Worm (Caenorhabditis elegans) whole organism, L4/young adult: ENCODE data around the gene srx-125.

Source experiments
- W03F9.2 ChIP-seq: fragments of 150-350 bp; optimal IDR thresholded peaks from 2 replicates; lab custom pipeline; 2014; ENCODE audit warnings: missing biosample characterization, missing genetic modification characterization
- dao-5 ChIP-seq: sonication (generic microtip); optimal IDR thresholded peaks from 2 replicates; lab custom pipeline; 2016; ENCODE audit warnings: missing genotype, missing genetic modification characterization, moderate library complexity, missing compliant biosample characterization
- him-1 ChIP-seq: sonication (generic microtip); optimal IDR thresholded peaks from 2 replicates; lab custom pipeline; 2016; ENCODE audit warnings: missing genotype, missing genetic modification reagents, missing genetic modification characterization, missing compliant biosample characterization

Gene srx-125

DNA sequence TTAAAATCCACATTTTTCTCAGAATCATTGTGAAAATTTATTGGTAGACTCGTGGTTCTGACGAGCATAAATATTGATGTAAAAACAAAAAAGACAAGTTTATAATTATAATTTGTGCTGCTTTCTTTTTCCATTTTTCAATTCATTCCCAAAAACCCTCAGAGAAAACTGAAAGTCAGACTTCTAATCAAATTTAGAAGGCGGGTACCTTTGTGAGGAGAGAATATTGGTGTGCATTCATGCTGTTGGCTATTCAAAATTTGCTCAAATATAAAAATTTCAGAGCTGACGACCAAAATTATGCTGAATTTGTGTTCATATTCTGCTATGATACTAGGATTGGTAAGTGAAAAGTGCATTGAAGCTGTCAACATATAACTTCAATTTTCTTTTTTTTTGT lies at the start of gene srx-125:
TSS of gene srx-125 (plus strand) at position 301 of the 400 bp plus-strand sequence.
- no peak for TF ChIP-seq him-1
- no peak for TF ChIP-seq W03F9.2 (tag; lab: Kevin White, UChicago)
- TF ChIP-seq dao-5 (tag; lab: Kevin White, UChicago): no peak

DNA sequence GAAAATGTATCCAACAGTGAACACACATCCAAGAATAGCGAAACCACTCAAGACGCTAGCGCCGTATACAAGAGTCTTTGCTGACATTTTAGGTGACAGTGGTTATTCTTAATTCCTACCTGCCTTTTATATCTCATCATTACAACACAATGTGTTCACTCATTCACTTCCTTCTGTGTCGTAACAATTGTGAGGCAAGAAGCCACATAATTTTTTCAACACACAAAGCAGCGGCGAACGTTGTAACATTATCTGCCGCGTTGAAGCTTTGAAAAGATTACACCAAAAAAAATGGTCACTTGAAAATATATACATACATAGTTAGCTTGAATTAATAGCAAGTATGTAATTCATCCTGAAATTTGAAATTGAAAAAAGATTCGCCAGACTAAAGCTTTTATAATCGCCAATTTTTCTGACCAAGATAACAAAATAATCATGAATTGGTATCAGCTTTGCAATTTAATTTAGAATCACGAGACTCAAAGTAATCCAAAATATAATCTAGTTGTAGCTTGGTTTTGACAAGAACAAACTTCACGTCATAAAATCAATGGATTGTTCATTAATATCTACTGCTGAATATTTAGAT lies 49.1 kb upstream of the srx-125 start, which contains the start of the genes col-161 and srh-18:
TSS of gene col-161 (minus strand) at position 101 of the 592 bp plus-strand sequence.
TSS of gene srh-18 (plus strand) at position 542 of the 592 bp plus-strand sequence.
- TF ChIP-seq dao-5 (tag; lab: Kevin White, UChicago) (no peak), W03F9.2 (tag; lab: Kevin White, UChicago) (no peak), him-1 (no peak)

DNA sequence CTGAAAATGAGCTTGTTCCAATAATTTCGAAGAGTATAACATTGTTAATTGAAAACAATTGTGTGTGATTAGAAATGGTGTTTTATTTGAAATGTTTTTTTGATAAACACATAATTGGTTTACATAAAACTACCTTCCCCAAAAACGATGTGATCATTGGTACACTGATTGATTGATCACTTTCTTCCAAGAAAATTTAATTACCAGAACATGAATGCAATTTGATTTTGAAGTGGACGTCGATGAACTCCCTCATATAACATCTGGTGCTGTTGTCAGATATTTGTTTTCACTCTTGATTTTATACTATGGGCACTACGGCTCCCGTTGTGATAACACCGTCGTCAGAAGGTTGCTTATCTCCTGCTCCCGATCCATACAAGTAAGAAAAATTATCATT lies 46.4 kb upstream of the srx-125 start, which contains the start of gene srh-15:
TSS of gene srh-15 (plus strand) at position 301 of the 400 bp plus-strand sequence.
- TF ChIP-seq W03F9.2 (tag; lab: Kevin White, UChicago) (no peak), dao-5 (tag; lab: Kevin White, UChicago) (no peak), him-1 (no peak)

DNA sequence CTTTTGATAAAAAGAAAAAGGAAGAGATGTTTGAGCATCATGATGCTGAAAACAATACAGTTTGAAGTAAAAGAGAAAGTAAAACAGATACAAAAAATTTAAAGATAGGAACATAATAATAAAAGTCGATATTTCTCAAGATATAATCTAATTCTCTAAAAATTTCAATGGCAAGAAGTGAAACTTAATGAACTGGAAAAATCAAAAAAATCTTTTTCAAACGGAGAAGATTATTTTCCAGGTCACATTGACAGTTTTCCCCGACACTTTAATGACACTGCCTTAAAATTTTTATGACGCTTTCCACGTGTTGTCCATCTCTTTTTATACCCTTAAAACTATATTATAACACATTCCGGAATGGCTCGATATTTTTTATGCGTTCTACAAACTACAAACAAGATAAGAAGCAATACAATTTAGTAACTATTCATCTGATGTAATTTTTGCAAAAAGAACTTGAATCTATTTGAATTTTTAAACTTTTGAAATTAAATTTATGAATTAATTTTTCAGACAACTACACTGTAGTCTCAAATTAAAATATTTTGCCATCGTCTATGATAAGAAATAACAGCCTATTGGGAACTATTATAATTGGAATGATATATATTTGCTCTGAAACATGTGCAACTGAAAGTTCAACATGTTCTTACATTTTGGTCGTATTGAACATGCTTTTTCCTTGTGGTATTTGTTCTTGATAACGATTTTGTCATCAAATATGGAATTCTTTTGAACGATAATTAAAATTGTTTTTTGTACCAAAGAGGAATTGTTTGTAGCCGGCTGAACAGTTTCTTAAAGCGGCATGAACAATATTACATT lies 42.0 kb upstream of the srx-125 start, which contains the start of gene C50B6.7:
TSS of gene C50B6.7 (minus strand) at position 51 of the 828 bp plus-strand sequence.
- TF ChIP-seq him-1: no peak
- no peak for TF ChIP-seq W03F9.2 (tag; lab: Kevin White, UChicago)
- no peak for TF ChIP-seq dao-5 (tag; lab: Kevin White, UChicago)

DNA sequence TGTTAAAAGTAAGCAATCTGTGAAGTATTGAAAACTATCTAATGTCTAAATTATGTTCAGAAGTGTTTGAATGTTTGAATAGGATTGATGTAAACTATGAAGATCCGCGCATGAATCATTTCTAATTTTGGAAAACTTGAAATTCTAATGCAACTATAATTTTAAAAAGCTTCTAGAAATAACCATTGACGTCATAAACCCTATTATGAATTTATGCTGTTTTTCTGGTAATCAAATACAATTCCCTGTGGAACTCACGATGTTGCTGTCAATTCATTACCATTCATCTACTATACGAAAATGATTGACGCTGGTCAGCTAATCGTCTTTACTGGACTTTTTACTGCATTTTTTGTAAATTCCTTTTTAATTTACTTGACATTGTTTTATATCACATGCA lies 39.7 kb upstream of the srx-125 start, which contains the start of gene str-37:
TSS of gene str-37 (plus strand) at position 301 of the 400 bp plus-strand sequence.
- TF ChIP-seq dao-5 (tag; lab: Kevin White, UChicago) (no peak), him-1 (no peak), W03F9.2 (tag; lab: Kevin White, UChicago) (no peak)

DNA sequence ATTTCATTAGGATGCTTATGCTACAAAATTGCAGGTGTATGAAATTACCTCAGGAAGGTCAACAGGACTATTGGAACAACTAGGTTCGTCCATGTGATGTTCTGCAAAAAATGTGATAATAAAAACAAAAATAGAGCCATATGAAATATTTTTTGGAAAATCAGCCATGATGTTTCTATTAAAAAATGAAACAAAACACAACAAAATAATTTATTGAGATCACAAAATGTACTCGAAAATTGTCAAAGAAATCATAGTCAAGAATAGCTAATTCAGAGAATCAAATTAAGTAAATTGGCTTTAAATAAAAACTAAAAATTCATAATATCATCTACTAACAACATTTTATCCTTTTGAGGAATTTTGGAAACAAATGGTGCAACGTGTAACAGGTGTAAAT lies 36.2 kb upstream of the srx-125 start, which contains the start of gene nhr-129:
TSS of gene nhr-129 (minus strand) at position 101 of the 400 bp plus-strand sequence.
- TF ChIP-seq dao-5 (tag; lab: Kevin White, UChicago) (no peak), him-1 (no peak)

DNA sequence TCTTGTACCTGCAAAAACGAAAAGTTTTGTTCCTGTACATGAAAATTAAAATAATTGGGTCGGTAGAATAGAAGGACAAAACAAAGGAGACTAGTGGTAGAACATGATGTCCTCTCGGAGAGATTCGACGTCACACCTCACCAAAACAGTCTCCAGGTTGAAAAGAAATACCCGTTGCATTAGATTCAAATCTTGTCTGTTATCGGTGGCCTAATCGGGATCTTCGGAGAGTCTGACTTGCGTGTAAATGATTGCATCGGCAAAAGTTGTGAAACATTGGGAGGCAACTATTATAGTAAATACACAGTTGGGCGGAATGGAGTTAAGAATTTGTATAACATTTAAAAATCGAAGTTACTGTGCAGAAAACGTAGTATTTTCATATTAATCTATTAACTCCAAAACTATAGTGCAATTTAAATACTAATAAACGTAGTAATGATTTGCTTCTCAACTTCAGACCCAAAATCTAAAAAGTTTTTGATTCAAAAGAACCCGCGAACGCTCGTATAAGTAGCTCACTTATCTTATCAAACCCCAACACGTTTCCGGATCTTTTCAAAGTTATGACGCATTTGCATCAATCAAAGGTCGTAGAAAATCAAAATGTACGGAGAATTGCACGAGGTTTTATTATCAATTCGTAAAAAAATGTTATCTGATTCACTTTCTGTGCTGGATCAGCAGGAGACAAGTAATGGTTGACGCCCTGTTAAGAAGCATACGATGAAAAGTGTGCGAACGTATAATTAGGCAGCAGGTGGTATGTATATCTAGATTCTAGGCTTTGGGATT lies 33.5 kb upstream of the srx-125 start, which contains the start of gene nhr-168:
TSS of gene nhr-168 (minus strand) at position 486 of the 795 bp plus-strand sequence.
- TF ChIP-seq dao-5 (tag; lab: Kevin White, UChicago) (no peak), W03F9.2 (tag; lab: Kevin White, UChicago) (no peak), him-1 (no peak)

DNA sequence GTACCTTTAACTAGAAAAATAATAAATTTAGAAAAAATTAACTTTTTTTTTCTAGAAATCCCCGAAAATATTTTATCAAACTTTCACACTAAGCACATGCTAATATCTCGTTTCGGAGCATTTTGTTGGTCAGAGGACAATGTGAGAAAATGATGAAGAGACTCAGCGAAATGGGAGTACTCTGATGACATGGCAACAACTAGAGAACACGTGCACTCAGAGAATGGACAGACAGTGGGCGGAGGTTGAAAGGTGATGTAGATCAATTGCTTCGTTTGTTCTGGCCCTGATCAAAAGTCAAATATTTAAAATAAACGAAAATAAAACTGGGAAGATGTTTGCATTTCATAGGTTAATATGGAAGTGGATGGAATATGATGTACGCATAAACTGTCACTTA lies 32.7 kb upstream of the srx-125 start:
- TF ChIP-seq him-1 (no peak), dao-5 (tag; lab: Kevin White, UChicago) (no peak), W03F9.2 (tag; lab: Kevin White, UChicago) (no peak)

DNA sequence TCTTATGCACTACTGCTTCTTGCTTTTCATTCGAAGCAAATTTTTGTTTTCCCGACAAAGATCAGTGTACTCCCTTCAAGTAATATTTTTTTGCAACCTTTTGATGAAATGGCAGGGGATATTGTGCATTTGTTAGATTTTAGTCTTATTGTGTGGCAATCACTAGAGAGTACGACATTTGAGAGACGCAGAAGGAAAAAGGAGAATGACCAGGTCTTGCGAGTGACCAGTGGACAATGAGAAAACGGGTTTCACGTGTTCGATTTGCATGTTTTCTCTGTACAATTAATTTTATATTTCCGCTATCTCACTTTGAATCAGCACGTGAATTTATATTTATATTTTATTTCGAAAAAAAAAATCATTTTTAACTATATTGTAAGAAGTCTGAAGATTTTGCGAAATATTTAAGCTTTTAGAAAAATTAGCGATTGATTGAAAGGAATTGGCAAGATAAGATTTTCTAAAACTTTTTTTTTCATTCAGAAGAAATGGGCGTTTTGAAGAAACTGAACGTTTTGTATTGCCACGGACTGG lies 31.2 kb upstream of the srx-125 start, which contains the start of gene C50B6.9:
TSS of gene C50B6.9 (plus strand) at position 487 of the 537 bp plus-strand sequence.
- TF ChIP-seq W03F9.2 (tag; lab: Kevin White, UChicago): no peak
- no peak for TF ChIP-seq dao-5 (tag; lab: Kevin White, UChicago)
- TF ChIP-seq him-1: no peak

DNA sequence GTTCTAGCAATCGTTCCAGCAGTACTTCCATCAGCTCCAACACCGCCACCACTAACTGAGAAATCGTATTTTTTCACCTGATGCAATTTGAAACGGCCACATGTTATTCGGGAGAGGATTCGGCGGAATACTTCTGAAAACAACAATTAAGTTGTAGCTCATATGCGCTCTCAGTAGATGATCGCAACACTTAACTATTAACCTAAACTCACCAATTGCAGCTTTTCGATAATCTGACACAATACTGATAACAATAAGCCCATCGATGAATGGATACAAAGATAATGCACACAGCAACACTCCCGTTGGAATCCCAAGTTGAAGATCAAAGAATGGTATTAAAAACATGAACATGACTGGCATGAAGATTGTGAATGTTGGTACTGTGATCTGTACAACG lies 29.1 kb upstream of the srx-125 start:
- TF ChIP-seq dao-5 (tag; lab: Kevin White, UChicago) (no peak), him-1 (no peak), W03F9.2 (tag; lab: Kevin White, UChicago) (no peak)

DNA sequence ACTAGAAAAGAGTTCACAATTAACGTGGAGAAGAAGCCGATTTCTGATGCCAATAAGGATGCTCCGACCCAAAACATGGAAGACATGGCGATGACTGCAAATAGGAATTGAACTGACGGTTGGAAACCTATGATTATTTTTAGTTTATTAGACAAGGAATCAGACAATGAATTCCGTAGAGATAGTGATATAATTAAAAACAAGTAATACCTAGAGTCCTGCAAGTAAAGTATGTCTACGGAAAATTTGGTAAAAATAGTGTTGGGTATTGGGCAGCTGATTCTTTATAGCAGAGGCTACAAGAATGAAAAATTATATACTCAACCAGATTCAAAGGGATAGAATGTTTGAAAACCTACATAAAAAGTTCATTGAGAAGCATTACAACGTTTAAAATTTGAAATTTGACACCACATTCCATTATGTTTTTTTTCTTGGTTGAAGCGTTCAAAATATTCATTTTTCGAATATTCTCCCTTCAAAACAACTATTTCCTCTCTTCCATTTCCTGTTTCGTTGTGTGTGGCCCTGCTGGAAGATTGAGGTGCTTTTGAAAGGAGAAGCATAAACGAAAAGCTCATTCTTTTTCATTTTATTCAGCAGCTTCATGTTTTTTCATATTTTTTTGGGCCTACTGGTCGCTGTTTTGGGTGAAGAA lies 27.4 kb upstream of the srx-125 start, which contains the start of the genes str-4 and lgc-48:
TSS of gene str-4 (minus strand) at position 101 of the 658 bp plus-strand sequence.
TSS of gene lgc-48 (plus strand) at position 608 of the 658 bp plus-strand sequence.
- TF ChIP-seq him-1: no peak
- no peak for TF ChIP-seq W03F9.2 (tag; lab: Kevin White, UChicago)
- no peak for TF ChIP-seq dao-5 (tag; lab: Kevin White, UChicago)

DNA sequence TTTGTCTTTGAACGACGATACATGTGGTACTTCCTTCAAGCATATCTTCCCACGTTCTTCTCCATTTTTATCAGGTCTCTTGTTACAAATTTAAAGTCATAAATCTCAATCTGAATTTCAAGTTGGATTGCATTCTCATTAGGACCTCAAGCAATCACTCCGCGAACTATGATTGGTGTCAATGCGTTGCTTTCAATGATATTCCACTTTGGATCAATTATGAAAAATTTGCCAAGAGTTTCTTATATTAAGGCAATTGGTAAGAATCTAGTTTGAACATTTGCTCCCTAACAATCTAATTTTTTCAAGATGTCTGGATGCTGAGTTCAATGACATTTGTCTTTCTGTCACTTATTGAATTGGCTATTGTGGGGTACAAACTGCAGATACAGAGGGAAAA lies 24.9 kb upstream of the srx-125 start:
- TF ChIP-seq dao-5 (tag; lab: Kevin White, UChicago) (no peak), him-1 (no peak), W03F9.2 (tag; lab: Kevin White, UChicago) (no peak)
